Worm (Caenorhabditis elegans) whole organism, L4 larva: ENCODE results near the gene K10C2.2.
A peak's percentile ranks its signal among the peaks of the same experiment; 100 is the strongest.

Source experiments
- ZK546.5 ChIP-seq, 2 experiments: sonication (generic microtip); optimal IDR thresholded peaks; 2 replicates each; lab custom pipeline; 2017; ENCODE audit warnings: missing biosample characterization in 2 of 2, missing genetic modification characterization in 2 of 2
- arid-1 ChIP-seq: fragments of 200-800 bp; sonication (Bioruptor generic); conservative IDR thresholded peaks from 2 replicates; pipeline ENCODE4 v1.3.6; 2022; ENCODE audit warnings: missing genetic modification reagents, missing genetic modification characterization, missing compliant biosample characterization
- daf-19 ChIP-seq: fragments of 200-800 bp; sonication (Bioruptor generic); conservative IDR thresholded peaks from 2 replicates; pipeline ENCODE4 v1.3.6; 2022; ENCODE audit warnings: missing genetic modification characterization, missing compliant biosample characterization
- egl-27 ChIP-seq: sonication (generic microtip); optimal IDR thresholded peaks from 3 replicates; lab custom pipeline; 2017; ENCODE audit warnings: missing biosample characterization, missing genetic modification reagents, missing genetic modification characterization
- hlh-30 ChIP-seq: sonication (generic microtip); optimal IDR thresholded peaks from 2 replicates; lab custom pipeline; 2017; ENCODE audit warnings: antibody characterized with exemption, mild to moderate bottlenecking, missing genetic modification characterization, missing compliant biosample characterization; ENCODE audit not compliant: insufficient read depth
- mdl-1 ChIP-seq, 2 experiments: fragments of 150-350 bp in 1 of 2; sonication (generic microtip) in 1 of 2; optimal IDR thresholded peaks; 2 replicates each; lab custom pipeline; 2014 to 2017; ENCODE audit warnings: missing biosample characterization in 2 of 2, missing genetic modification characterization in 2 of 2
- nhr-25 ChIP-seq: sonication (generic microtip); optimal IDR thresholded peaks from 2 replicates; lab custom pipeline; 2017; ENCODE audit warnings: missing genetic modification characterization, mild to moderate bottlenecking, missing compliant biosample characterization, antibody characterized with exemption, moderate library complexity, borderline replicate concordance; ENCODE audit not compliant: insufficient read depth
- pqm-1 ChIP-seq: sonication (generic microtip); optimal IDR thresholded peaks from 2 replicates; lab custom pipeline; 2017; ENCODE audit warnings: missing biosample characterization, missing genetic modification characterization
- skn-1 ChIP-seq: fragments of 150-350 bp; optimal IDR thresholded peaks from 2 replicates; lab custom pipeline; 2014; ENCODE audit warnings: missing biosample characterization, missing genetic modification characterization
- ztf-11 ChIP-seq: fragments of 150-350 bp; optimal IDR thresholded peaks from 2 replicates; lab custom pipeline; 2014; ENCODE audit warnings: missing biosample characterization, missing genetic modification characterization

DNA sequence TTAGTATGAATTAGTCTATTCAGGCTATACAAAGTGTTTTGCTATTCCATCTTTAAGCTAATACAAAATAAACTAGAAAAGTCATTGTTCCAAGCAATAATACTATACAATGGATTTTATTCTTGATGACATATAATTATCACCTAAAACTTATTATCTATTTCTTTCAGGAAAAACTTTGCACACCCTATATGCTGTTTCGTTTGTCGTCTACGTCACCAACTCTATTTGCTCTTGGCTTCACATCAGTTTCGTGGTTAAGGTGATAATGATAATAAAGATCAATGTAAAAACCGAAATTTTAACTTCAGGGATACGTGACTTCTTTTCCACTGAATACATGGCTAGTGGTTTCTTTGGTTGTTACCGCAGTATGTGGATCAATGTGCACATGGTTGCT lies 28.9 kb upstream of the K10C2.2 start:
- TF ChIP-seq mdl-1 (tag; optimal IDR thresholded peaks at IDR 0.05; lab: Kevin White, UChicago) (no peak), skn-1 (no peak), ZK546.5 (tag; optimal IDR thresholded peaks at IDR 0.05; lab: Kevin White, UChicago) (no peak), ztf-11 (tag; lab: Kevin White, UChicago) (no peak), pqm-1 (tag; lab: Kevin White, UChicago) (peak; percentile 65), hlh-30 (tag; lab: Kevin White, UChicago) (no peak), egl-27 (tag; lab: Kevin White, UChicago) (no peak), daf-19 (no peak), nhr-25 (tag; lab: Kevin White, UChicago) (no peak), arid-1 (no peak)
